Fruit fly (Drosophila melanogaster): ENCODE results near the gene CG10428.

The CG10428 gene

DNA sequence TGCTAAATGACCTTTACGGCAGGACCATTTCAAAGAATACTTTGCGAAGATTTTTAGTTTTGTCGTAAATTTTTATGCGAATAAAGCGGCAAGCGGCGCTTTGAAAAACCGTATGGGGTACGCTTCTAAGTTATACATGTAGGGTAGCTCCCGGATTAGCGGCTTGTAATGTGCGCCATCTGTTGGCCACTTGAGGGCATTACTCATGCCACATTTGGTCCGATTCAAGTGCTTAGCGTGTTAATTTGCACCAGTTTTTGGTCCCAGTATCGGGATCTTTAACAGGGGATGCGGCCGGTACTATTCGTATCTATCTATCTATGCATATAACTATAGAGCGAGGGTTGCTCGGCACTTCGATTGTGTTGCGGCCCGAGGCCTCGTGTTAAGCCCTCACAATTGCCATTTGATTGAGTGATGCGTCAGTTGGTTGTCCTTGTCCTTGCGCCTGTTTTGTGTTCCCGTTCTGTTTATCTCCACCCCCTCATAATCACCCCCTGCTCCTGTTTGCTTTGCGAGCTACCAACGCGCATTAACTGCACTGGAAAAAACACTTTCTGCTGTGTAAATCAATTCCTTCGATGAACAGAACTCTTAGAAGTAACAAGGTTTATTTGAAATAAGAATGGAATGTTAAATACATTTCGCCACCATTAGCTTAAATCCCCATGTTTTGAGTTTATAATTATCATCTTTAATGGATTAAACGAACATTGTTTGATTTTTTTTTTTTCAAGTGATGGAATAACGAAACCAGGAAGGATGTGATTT lies 18.1 kb upstream of the CG10428 start (continued):
- TF ChIP-seq lola (GFP tag; optimal IDR thresholded peaks at IDR 0.05) (peak in 1 of 3 experiments; percentile 77), ash1 (GFP tag; optimal IDR thresholded peaks at IDR 0.05) (no peak), HLH4C (GFP tag; IDR thresholded peaks at IDR 0.05; ENCODE audit: partially characterized antibody) (no peak), NFAT (GFP tag; IDR thresholded peaks at IDR 0.05) (no peak), Doc3 (GFP tag; IDR thresholded peaks at IDR 0.05; ENCODE audit: partially characterized antibody) (no peak), CG12155 (GFP tag; optimal IDR thresholded peaks at IDR 0.05) (no peak), CG31365 (tag; optimal IDR thresholded peaks at IDR 0.05) (no peak), CG16813 (GFP tag; IDR thresholded peaks at IDR 0.05; ENCODE audit: partially characterized antibody) (no peak), org-1 (GFP tag; optimal IDR thresholded peaks at IDR 0.05) (no peak), tx (GFP tag; optimal IDR thresholded peaks at IDR 0.05) (no peak), Ssrp (tag; optimal IDR thresholded peaks at IDR 0.05) (peak; percentile 19), CG12942 (GFP tag; optimal IDR thresholded peaks at IDR 0.05) (no peak), CG7271 (tag; optimal IDR thresholded peaks at IDR 0.05) (no peak), lab (GFP tag; optimal IDR thresholded peaks at IDR 0.05) (no peak), CG17385 (GFP tag; optimal IDR thresholded peaks at IDR 0.05) (no peak), CG6689 (GFP tag; IDR thresholded peaks at IDR 0.05) (0 out of 2 replicates have a peak, but pooled peaks have one; percentile 19), Chrac-16 (GFP tag; optimal IDR thresholded peaks at IDR 0.05) (peak; percentile 19), nerfin-1 (tag; optimal IDR thresholded peaks at IDR 0.05) (peak; percentile 49), CG3995 (GFP tag; optimal IDR thresholded peaks at IDR 0.05) (no peak), CG18011 (GFP tag; optimal IDR thresholded peaks at IDR 0.05) (no peak), ftz-f1 (GFP tag; optimal IDR thresholded peaks at IDR 0.05) (no peak), pita (GFP tag; optimal IDR thresholded peaks at IDR 0.05) (no peak), CG18619 (GFP tag; optimal IDR thresholded peaks at IDR 0.05) (no peak), sr (GFP tag; IDR thresholded peaks at IDR 0.05) (no peak), Mrtf (GFP tag; IDR thresholded peaks at IDR 0.05) (no peak), bab2 (GFP tag; optimal IDR thresholded peaks at IDR 0.05) (peak; percentile 15), sqz (GFP tag; optimal IDR thresholded peaks at IDR 0.05) (no peak), ab (GFP tag; optimal IDR thresholded peaks at IDR 0.05) (no peak), ato (GFP tag; IDR thresholded peaks at IDR 0.05; ENCODE audit: partially characterized antibody) (0 out of 2 replicates have a peak, but pooled peaks have one; percentile 22), Ada2b (GFP tag; IDR thresholded peaks at IDR 0.05) (no peak), Tbp (GFP tag; optimal IDR thresholded peaks at IDR 0.05) (no peak), eyg (GFP tag; optimal IDR thresholded peaks at IDR 0.05) (no peak), CTCF (GFP tag; optimal IDR thresholded peaks at IDR 0.05) (peak; percentile 86), Sry-δ (GFP tag; optimal IDR thresholded peaks at IDR 0.05) (no peak), zfh1 (GFP tag; IDR thresholded peaks at IDR 0.05) (no peak), wek (GFP tag; optimal IDR thresholded peaks at IDR 0.05) (no peak), CG6683 (GFP tag; optimal IDR thresholded peaks at IDR 0.05) (no peak), CG1647 (GFP tag; optimal IDR thresholded peaks at IDR 0.05) (no peak), fd102C (GFP tag; optimal IDR thresholded peaks at IDR 0.05) (no peak), chif (GFP tag; optimal IDR thresholded peaks at IDR 0.05) (peak in 1 of 2 experiments; percentile 58), H15 (GFP tag; IDR thresholded peaks at IDR 0.05) (no peak), CG10979 (tag; optimal IDR thresholded peaks at IDR 0.05) (peak; percentile 72), kni (GFP tag; optimal IDR thresholded peaks at IDR 0.05) (peak; percentile 63), CG16863 (GFP tag; optimal IDR thresholded peaks at IDR 0.05) (peak; percentile 14), Sox100B (GFP tag; optimal IDR thresholded peaks at IDR 0.05) (no peak), cg (GFP tag; optimal IDR thresholded peaks at IDR 0.05) (no peak), zf30C (GFP tag; optimal IDR thresholded peaks at IDR 0.05) (peak; percentile 67), D (optimal IDR thresholded peaks at IDR 0.05) (no peak), D (GFP tag; optimal IDR thresholded peaks at IDR 0.05) (peak; percentile 29), Hr39 (optimal IDR thresholded peaks at IDR 0.05) (no peak)
